Worm (Caenorhabditis elegans) whole organism, young adult: ENCODE measurements around the gene C34E10.12.

Experiments used
- F22D6.2 ChIP-seq: sonication (generic microtip); optimal IDR thresholded peaks from 2 replicates; lab custom pipeline; 2016; ENCODE audit warnings: mild to moderate bottlenecking, missing genetic modification characterization, missing compliant biosample characterization
- F23B12.7 ChIP-seq: sonication (generic microtip); optimal IDR thresholded peaks from 2 replicates; lab custom pipeline; 2017; ENCODE audit warnings: missing genetic modification characterization, mild to moderate bottlenecking, missing compliant biosample characterization, antibody characterized with exemption, moderate library complexity; ENCODE audit not compliant: insufficient read depth
- F37B4.10 ChIP-seq: fragments of 200-800 bp; sonication (Bioruptor generic); IDR thresholded peaks from 2 replicates; pipeline ENCODE4 v1.3.6; 2022; ENCODE audit warnings: missing genetic modification characterization, missing compliant biosample characterization
- F52B5.7 ChIP-seq: sonication (generic microtip); optimal IDR thresholded peaks from 2 replicates; lab custom pipeline; 2016; ENCODE audit warnings: mild to moderate bottlenecking, missing genetic modification characterization, missing compliant biosample characterization
- F57C9.4 ChIP-seq: sonication (generic microtip); optimal IDR thresholded peaks from 2 replicates; lab custom pipeline; 2017; ENCODE audit warnings: mild to moderate bottlenecking, missing genetic modification characterization, missing compliant biosample characterization
- K12H6.12 ChIP-seq: fragments of 200-800 bp; sonication (Bioruptor generic); optimal IDR thresholded peaks from 2 replicates; lab custom pipeline; 2018; ENCODE audit warnings: mild to moderate bottlenecking, missing genetic modification characterization, missing compliant biosample characterization
- T07F8.4 ChIP-seq: sonication (generic microtip); optimal IDR thresholded peaks from 2 replicates; lab custom pipeline; 2016; ENCODE audit warnings: mild to moderate bottlenecking, missing genetic modification characterization, moderate library complexity, missing compliant biosample characterization
- T26A5.8 ChIP-seq: sonication (generic microtip); optimal IDR thresholded peaks from 2 replicates; lab custom pipeline; 2016; ENCODE audit warnings: missing genetic modification characterization, missing compliant biosample characterization
- Y53G8AR.9 ChIP-seq: fragments of 200-800 bp; sonication (Bioruptor generic); conservative IDR thresholded peaks from 2 replicates; pipeline ENCODE4 v1.3.6; 2022; ENCODE audit warnings: missing genetic modification reagents, missing genetic modification characterization, missing compliant biosample characterization
- Y67H2A.10 ChIP-seq: fragments of 200-800 bp; sonication (Bioruptor generic); conservative IDR thresholded peaks from 2 replicates; pipeline ENCODE4 v1.3.6; 2022; ENCODE audit warnings: missing genetic modification reagents, missing genetic modification characterization, missing compliant biosample characterization
- Y95B8A.8 ChIP-seq: fragments of 200-800 bp; sonication (Bioruptor generic); IDR thresholded peaks from 2 replicates; pipeline ENCODE4 v1.3.6; 2022; ENCODE audit warnings: missing genetic modification reagents, missing genetic modification characterization, missing compliant biosample characterization
- ZK185.1 ChIP-seq: sonication (generic microtip); optimal IDR thresholded peaks from 2 replicates; lab custom pipeline; 2016; ENCODE audit warnings: mild to moderate bottlenecking, missing genetic modification characterization, missing compliant biosample characterization; ENCODE audit not compliant: poor library complexity, severe bottlenecking
- aptf-3 ChIP-seq: fragments of 200-800 bp; sonication (Bioruptor generic); IDR thresholded peaks from 2 replicates; pipeline ENCODE4 v1.3.6; 2022; ENCODE audit warnings: missing genetic modification characterization, missing compliant biosample characterization
- athp-1 ChIP-seq: sonication (generic microtip); optimal IDR thresholded peaks from 2 replicates; lab custom pipeline; 2017; ENCODE audit warnings: mild to moderate bottlenecking, missing genetic modification characterization, missing compliant biosample characterization
- attf-3 ChIP-seq: fragments of 200-800 bp; sonication (Bioruptor generic); conservative IDR thresholded peaks from 2 replicates; pipeline ENCODE4 v1.3.6; 2022; ENCODE audit warnings: missing genetic modification reagents, missing genetic modification characterization, missing compliant biosample characterization
- bed-1 ChIP-seq: fragments of 200-800 bp; sonication (Bioruptor generic); IDR thresholded peaks from 2 replicates; pipeline ENCODE4 v1.3.6; 2022; ENCODE audit warnings: missing genetic modification reagents, missing genetic modification characterization, missing compliant biosample characterization
- ceh-79 ChIP-seq: sonication (generic microtip); optimal IDR thresholded peaks from 2 replicates; lab custom pipeline; 2017; ENCODE audit warnings: mild to moderate bottlenecking, missing genetic modification characterization, missing compliant biosample characterization
- dox-1 ChIP-seq: fragments of 200-800 bp; sonication (Bioruptor generic); IDR thresholded peaks from 2 replicates; pipeline ENCODE4 v1.3.6; 2022; ENCODE audit warnings: missing genetic modification reagents, missing genetic modification characterization, missing compliant biosample characterization
- dpl-1 ChIP-seq: fragments of 150-350 bp; optimal IDR thresholded peaks from 2 replicates; lab custom pipeline; 2014; ENCODE audit warnings: missing biosample characterization, missing genetic modification reagents, missing genetic modification characterization
- egl-18 ChIP-seq: fragments of 200-800 bp; sonication (Bioruptor generic); IDR thresholded peaks from 2 replicates; pipeline ENCODE4 v1.3.6; 2022; ENCODE audit warnings: missing genetic modification reagents, missing genetic modification characterization, missing compliant biosample characterization
- ets-4 ChIP-seq: fragments of 200-800 bp; sonication (Bioruptor generic); optimal IDR thresholded peaks from 2 replicates; lab custom pipeline; 2018; ENCODE audit warnings: mild to moderate bottlenecking, missing genetic modification characterization, missing compliant biosample characterization
- him-1 ChIP-seq: sonication (generic microtip); optimal IDR thresholded peaks from 2 replicates; lab custom pipeline; 2016; ENCODE audit warnings: missing genotype, missing genetic modification reagents, missing genetic modification characterization, missing compliant biosample characterization
- hlh-26 ChIP-seq: fragments of 200-800 bp; sonication (Bioruptor generic); conservative IDR thresholded peaks from 2 replicates; pipeline ENCODE4 v1.3.6; 2022; ENCODE audit warnings: missing genetic modification reagents, missing genetic modification characterization, missing compliant biosample characterization
- let-607 ChIP-seq, 2 experiments: fragments of 200-800 bp in 1 of 2; sonication (Bioruptor generic) in 1 of 2; sonication (generic microtip) in 1 of 2; optimal IDR thresholded peaks; 2 replicates each; lab custom pipeline; 2016 to 2018; ENCODE audit warnings: mild to moderate bottlenecking in 2 of 2, missing compliant biosample characterization in 2 of 2, missing genetic modification characterization in 2 of 2, moderate library complexity in 2 of 2, missing genotype in 1 of 2
- lin-40 ChIP-seq: sonication (generic microtip); optimal IDR thresholded peaks from 2 replicates; lab custom pipeline; 2016; ENCODE audit warnings: missing genetic modification characterization, mild to moderate bottlenecking, missing compliant biosample characterization, missing genotype, missing genetic modification reagents
- nfyb-1 ChIP-seq: fragments of 200-800 bp; sonication (Bioruptor generic); IDR thresholded peaks from 2 replicates; pipeline ENCODE4 v1.3.6; 2022; ENCODE audit warnings: missing genetic modification reagents, missing genetic modification characterization, missing compliant biosample characterization
- nhr-27 ChIP-seq: fragments of 200-800 bp; sonication (Bioruptor generic); optimal IDR thresholded peaks from 2 replicates; lab custom pipeline; 2018; ENCODE audit warnings: mild to moderate bottlenecking, missing genetic modification characterization, moderate library complexity, missing compliant biosample characterization
- pbrm-1 ChIP-seq: fragments of 200-800 bp; sonication (Bioruptor generic); IDR thresholded peaks from 2 replicates; pipeline ENCODE4 v1.3.6; 2022; ENCODE audit warnings: missing genetic modification reagents, missing genetic modification characterization, missing compliant biosample characterization
- rcor-1 ChIP-seq: fragments of 200-800 bp; sonication (Bioruptor generic); IDR thresholded peaks from 2 replicates; pipeline ENCODE4 v1.3.6; 2022; ENCODE audit warnings: missing genetic modification reagents, missing genetic modification characterization, missing compliant biosample characterization
- repo-1 ChIP-seq: sonication (generic microtip); optimal IDR thresholded peaks from 2 replicates; lab custom pipeline; 2017; ENCODE audit warnings: mild to moderate bottlenecking, missing genetic modification characterization, missing compliant biosample characterization
- rpc-1 ChIP-seq, 2 experiments: fragments of 150-350 bp in 1 of 2; sonication (generic microtip) in 1 of 2; optimal IDR thresholded peaks; 2 replicates each; lab custom pipeline; 2014 to 2018; ENCODE audit warnings: missing biosample characterization in 1 of 2, missing genetic modification characterization in 1 of 2, missing genetic modification reagents in 1 of 2, missing genotype in 1 of 2
- sea-2 ChIP-seq: fragments of 200-800 bp; sonication (Bioruptor generic); IDR thresholded peaks from 2 replicates; pipeline ENCODE4 v1.3.6; 2022; ENCODE audit warnings: missing genetic modification characterization, missing compliant biosample characterization
- snpc-1.3 ChIP-seq: sonication (generic microtip); optimal IDR thresholded peaks from 2 replicates; lab custom pipeline; 2017; ENCODE audit warnings: missing genetic modification characterization, mild to moderate bottlenecking, missing compliant biosample characterization, antibody characterized with exemption, moderate library complexity, missing genotype, missing genetic modification reagents; ENCODE audit not compliant: insufficient read depth
- snpc-3.4 ChIP-seq: sonication (generic microtip); optimal IDR thresholded peaks from 2 replicates; lab custom pipeline; 2017; ENCODE audit warnings: missing genetic modification characterization, mild to moderate bottlenecking, missing compliant biosample characterization, antibody characterized with exemption, moderate library complexity, missing genotype, missing genetic modification reagents
- tlf-1 ChIP-seq: fragments of 200-800 bp; sonication (Bioruptor generic); optimal IDR thresholded peaks from 2 replicates; lab custom pipeline; 2018; ENCODE audit warnings: mild to moderate bottlenecking, missing genetic modification characterization, missing compliant biosample characterization
- zfh-2 ChIP-seq: fragments of 200-800 bp; sonication (Bioruptor generic); conservative IDR thresholded peaks from 2 replicates; pipeline ENCODE4 v1.3.6; 2022; ENCODE audit warnings: missing genetic modification reagents, missing genetic modification characterization, missing compliant biosample characterization
- zim-3 ChIP-seq: sonication (generic microtip); optimal IDR thresholded peaks from 2 replicates; lab custom pipeline; 2017; ENCODE audit warnings: mild to moderate bottlenecking, missing genetic modification characterization, moderate library complexity, missing compliant biosample characterization
- ztf-18 ChIP-seq: sonication (generic microtip); optimal IDR thresholded peaks from 2 replicates; lab custom pipeline; 2016; ENCODE audit warnings: missing genotype, mild to moderate bottlenecking, missing genetic modification characterization, missing compliant biosample characterization
- ztf-22 ChIP-seq: fragments of 200-800 bp; sonication (Bioruptor generic); optimal IDR thresholded peaks from 2 replicates; lab custom pipeline; 2018; ENCODE audit warnings: mild to moderate bottlenecking, missing genetic modification characterization, moderate library complexity, missing compliant biosample characterization
- ztf-26 ChIP-seq: sonication (generic microtip); optimal IDR thresholded peaks from 2 replicates; lab custom pipeline; 2017; ENCODE audit warnings: missing genetic modification characterization, missing compliant biosample characterization
- ztf-3 ChIP-seq: fragments of 200-800 bp; sonication (Bioruptor generic); optimal IDR thresholded peaks from 2 replicates; lab custom pipeline; 2018; ENCODE audit warnings: mild to moderate bottlenecking, missing genetic modification characterization, missing compliant biosample characterization

The C34E10.12 gene

ce11 chrIII:5263299-5263993 is 35.8 kb upstream of the C34E10.12 start, which contains the start of the genes C34E10.9 and hap-1:
Gene C34E10.9 (minus strand): TSS chrIII:5263399.
Gene hap-1 (plus strand): TSS chrIII:5263943.
- TF ChIP-seq ztf-18 (no peak), F57C9.4 (tag; lab: Kevin White, UChicago) (no peak), him-1 (tag; lab: Kevin White, UChicago) (no peak), dox-1 (GFP tag; lab: Robert Waterston, UW) (no peak)

DNA sequence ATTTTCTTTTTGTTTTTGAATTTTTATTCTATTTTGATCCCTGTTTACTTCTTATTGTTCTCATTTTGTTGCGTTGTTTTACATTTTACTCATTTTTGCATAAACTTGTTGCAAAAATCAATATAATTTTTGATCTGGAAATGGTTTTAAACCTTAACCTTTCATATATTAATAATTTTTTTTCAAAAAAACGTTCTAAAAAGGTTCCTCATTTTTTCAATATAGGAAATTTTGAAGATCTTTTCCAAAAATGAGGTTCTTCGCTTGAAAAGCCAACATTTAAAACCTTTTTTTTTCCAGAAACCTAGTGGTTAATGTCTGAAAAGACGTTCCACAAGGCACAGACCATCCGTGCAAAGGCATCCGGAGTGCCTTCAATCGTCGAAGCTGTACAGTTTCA is 32.7 kb upstream of the C34E10.12 start, which contains the start of gene gop-3:
TSS of gene gop-3 (plus strand) at position 301 of the 400 bp plus-strand sequence.
- TF ChIP-seq nfyb-1 (GFP tag; lab: Robert Waterston, UW) (no peak), ZK185.1 (tag; lab: Kevin White, UChicago) (no peak), zim-3 (no peak), F22D6.2 (tag; lab: Kevin White, UChicago) (no peak), ztf-26 (tag; lab: Kevin White, UChicago) (no peak), lin-40 (tag; lab: Kevin White, UChicago) (no peak), Y67H2A.10 (GFP tag; lab: Robert Waterston, UW) (no peak), F23B12.7 (tag; lab: Kevin White, UChicago) (no peak)

- TF ChIP-seq pbrm-1 (GFP tag; lab: Robert Waterston, UW) (no peak), hlh-26 (no peak), zfh-2 (GFP tag; lab: Robert Waterston, UW) (no peak), T26A5.8 (tag; lab: Kevin White, UChicago) (no peak), T07F8.4 (no peak), aptf-3 (GFP tag; lab: Robert Waterston, UW) (no peak), repo-1 (tag; lab: Kevin White, UChicago) (no peak), F37B4.10 (GFP tag; lab: Robert Waterston, UW) (no peak), snpc-1.3 (no peak), egl-18 (no peak), dpl-1 (GFP tag; lab: Kevin White, UChicago) (no peak), rcor-1 (no peak), nhr-27 (tag; lab: Kevin White, UChicago) (no peak), K12H6.12 (no peak), ets-4 (GFP tag; lab: Kevin White, UChicago) (no peak), athp-1 (tag; lab: Kevin White, UChicago) (no peak)
These were observed 31.2 kb upstream of the C34E10.12 start, which contains the start of gene gop-2 for ce11 chrIII:5258918-5259317. Gene gop-2 (plus strand): TSS chrIII:5259023.

DNA sequence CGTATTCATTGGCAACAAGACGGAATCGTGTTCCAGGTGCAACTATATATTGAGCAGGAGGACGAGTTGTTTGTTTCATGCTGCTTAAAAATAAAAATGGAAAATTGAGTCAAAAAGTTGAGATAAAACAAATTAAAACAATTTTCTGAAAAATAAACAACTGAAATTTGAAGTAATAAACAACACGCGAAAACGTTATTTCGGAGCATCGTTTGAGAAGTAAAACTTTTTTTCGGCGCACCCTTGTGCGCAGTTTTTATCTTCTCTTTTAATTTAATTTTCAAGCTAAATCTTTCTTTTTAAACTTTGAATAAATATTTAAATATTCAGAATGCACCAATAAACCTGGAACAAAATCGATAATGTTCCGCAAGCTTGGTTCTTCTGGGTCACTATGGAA is 26.4 kb upstream of the C34E10.12 start, which contains the start of the genes sumv-1 and gop-1:
TSS of gene sumv-1 (minus strand) at position 80 of the 400 bp plus-strand sequence.
TSS of gene gop-1 (plus strand) at position 331 of the 400 bp plus-strand sequence.
- TF ChIP-seq bed-1 (GFP tag; lab: Robert Waterston, UW) (no peak), attf-3 (GFP tag; lab: Robert Waterston, UW) (peak; percentile 83)

DNA sequence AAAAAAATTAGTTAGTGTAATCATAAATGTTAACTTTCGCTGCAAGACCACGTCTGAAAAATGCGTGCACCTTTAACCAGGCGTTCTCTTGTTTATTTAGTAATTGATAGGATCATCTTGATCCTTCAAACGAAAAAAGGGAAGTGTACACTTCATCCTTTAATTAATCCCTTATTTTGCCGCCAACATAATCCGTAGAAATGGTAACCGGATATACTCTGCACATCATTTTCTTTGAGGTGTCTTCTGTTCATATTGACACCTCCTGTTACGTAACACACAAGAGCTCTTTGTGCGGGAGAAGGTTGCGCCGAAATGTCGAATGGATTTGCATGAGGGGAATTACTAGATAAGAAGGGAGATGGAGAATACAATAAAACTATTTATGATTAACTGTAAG is 21.0 kb upstream of the C34E10.12 start:
- TF ChIP-seq T07F8.4 (no peak), attf-3 (GFP tag; lab: Robert Waterston, UW) (no peak), ztf-22 (GFP tag; lab: Kevin White, UChicago) (no peak), snpc-3.4 (no peak), sea-2 (no peak), ztf-3 (no peak), F52B5.7 (no peak), Y95B8A.8 (GFP tag; lab: Robert Waterston, UW) (no peak), T26A5.8 (tag; lab: Kevin White, UChicago) (no peak), tlf-1 (GFP tag; lab: Kevin White, UChicago) (no peak), let-607 (tag; optimal IDR thresholded peaks at IDR 0.05; lab: Kevin White, UChicago) (no peak), rpc-1 (optimal IDR thresholded peaks at IDR 0.05; lab: Kevin White, UChicago) (no peak), rpc-1 (tag; optimal IDR thresholded peaks at IDR 0.05; lab: Kevin White, UChicago) (no peak), ceh-79 (tag; lab: Kevin White, UChicago) (no peak), Y53G8AR.9 (no peak)
